Fruit fly (Drosophila melanogaster): ENCODE data around the gene btl.

btl gene

DNA sequence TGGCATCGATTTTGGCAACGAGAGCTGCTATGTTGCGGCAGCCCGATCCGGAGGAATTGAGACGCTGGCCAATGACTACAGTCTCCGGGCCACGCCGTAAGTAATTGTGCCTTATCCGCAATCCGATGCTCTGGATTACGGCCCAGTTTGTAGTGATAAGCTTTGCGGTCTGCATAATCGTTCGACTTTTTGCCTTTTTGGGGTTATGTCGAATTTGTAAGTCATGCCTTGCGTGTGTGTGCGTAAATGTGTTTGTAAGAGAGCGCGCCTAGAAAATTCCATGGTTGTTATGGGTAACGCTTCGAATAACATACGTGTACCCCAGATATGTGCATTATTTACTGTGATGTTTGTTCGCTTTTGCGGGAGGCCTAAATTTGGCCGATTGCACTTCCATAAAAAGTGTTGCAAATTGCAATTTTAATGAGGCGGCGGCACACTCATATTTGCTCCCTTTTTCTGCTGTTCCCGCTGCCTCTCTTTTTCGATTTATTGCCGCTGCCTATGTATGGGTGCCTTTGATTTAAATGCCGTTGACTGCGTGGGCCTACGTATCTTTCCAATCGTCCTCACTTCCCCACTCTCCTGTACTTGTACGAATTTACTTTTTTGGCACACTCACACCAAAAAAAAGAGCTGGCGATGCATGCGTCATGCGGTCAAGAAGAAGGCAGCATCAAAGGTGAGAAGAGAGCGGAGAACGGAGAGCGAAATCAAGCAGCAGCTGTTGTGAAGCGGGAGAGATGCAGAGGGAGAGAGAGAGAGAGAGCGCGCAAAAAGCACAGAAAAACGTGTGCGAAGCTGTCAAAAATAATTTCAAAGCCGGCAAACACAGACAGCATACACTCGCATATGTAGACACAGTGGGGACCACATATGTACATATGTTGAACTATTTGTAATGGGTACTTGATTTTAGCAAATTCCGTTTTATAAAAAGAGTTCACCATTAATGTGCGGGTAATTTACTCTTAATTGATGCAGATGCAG, 37.6 kb upstream of the btl start (continued):
- peak; percentile 16 for TF ChIP-seq CG12219 (GFP tag; optimal IDR thresholded peaks at IDR 0.05)
- TF ChIP-seq CG30431 (GFP tag; optimal IDR thresholded peaks at IDR 0.05) = no peak
- TF ChIP-seq Dfd (GFP tag; optimal IDR thresholded peaks at IDR 0.05) = no peak
- no peak for TF ChIP-seq Sry-β (GFP tag; optimal IDR thresholded peaks at IDR 0.05)
- no peak for TF ChIP-seq CG14441 (GFP tag; IDR thresholded peaks at IDR 0.05)

DNA sequence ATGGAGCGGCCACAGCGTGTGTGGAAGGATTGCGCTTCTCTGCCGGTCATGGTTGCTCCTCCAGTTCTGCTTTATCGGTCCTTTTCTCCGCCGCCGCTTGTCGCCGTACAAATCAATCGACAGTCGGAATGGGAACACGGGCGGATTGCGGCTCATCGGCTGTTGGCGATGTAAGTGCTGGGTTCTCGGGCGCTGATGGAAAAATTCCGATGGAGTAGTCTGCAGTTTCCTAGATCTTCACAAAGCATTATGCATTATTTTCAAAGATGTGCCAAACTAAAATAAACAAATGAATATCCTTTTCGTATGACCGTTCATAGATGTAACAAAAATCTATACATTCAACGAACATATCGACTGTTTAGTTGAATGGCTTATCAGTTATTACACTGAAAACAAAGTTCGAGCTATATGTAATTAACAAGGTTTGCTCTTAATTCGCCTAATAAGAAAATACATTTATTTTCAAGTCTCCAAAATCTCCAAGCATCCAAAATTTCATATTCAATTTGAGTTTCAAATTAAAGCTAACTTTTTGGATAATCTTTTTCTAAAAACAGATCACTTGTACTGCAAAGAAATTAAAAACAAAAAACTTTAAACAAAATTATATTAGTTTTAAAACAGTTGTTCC, 25.8 kb upstream of the btl start, which contains the start of gene Neurl4:
Neurl4 (minus strand) TSS at position 273 of the 634 bp plus-strand sequence.
- TF ChIP-seq Hmr (GFP tag; optimal IDR thresholded peaks at IDR 0.05) = no peak
- TF ChIP-seq CG1647 (GFP tag; optimal IDR thresholded peaks at IDR 0.05) = no peak
- no peak for TF ChIP-seq caup (GFP tag; optimal IDR thresholded peaks at IDR 0.05; ENCODE audit: severe bottlenecking)
- no peak for TF ChIP-seq CG32772 (GFP tag; IDR thresholded peaks at IDR 0.05)
- no peak for TF ChIP-seq CG16813 (GFP tag; IDR thresholded peaks at IDR 0.05; ENCODE audit: partially characterized antibody)
- no peak for TF ChIP-seq PHDP (tag; optimal IDR thresholded peaks at IDR 0.05)
- peak; percentile 73 for TF ChIP-seq CG15696 (tag; optimal IDR thresholded peaks at IDR 0.05)
- no peak for TF ChIP-seq klu (GFP tag; IDR thresholded peaks at IDR 0.05)
- peak; percentile 78 for TF ChIP-seq CG1233 (GFP tag; optimal IDR thresholded peaks at IDR 0.05)
- no peak for TF ChIP-seq gt (GFP tag; IDR thresholded peaks at IDR 0.05)
- TF ChIP-seq CG10147 (GFP tag; optimal IDR thresholded peaks at IDR 0.05) = no peak
- TF ChIP-seq Lim3 (GFP tag; IDR thresholded peaks at IDR 0.05) = no peak
- TF ChIP-seq trh (GFP tag; optimal IDR thresholded peaks at IDR 0.05) = peak; percentile 45
- no peak for TF ChIP-seq Jarid2 (GFP tag; optimal IDR thresholded peaks at IDR 0.05)
- TF ChIP-seq fd3F (GFP tag; optimal IDR thresholded peaks at IDR 0.05) = peak; percentile 66
- no peak for TF ChIP-seq CG1529 (GFP tag; optimal IDR thresholded peaks at IDR 0.05)
- TF ChIP-seq CG4707 (GFP tag; optimal IDR thresholded peaks at IDR 0.05) = no peak
- TF ChIP-seq tx (GFP tag; optimal IDR thresholded peaks at IDR 0.05) = peak; percentile 60
- TF ChIP-seq zf30C (GFP tag; optimal IDR thresholded peaks at IDR 0.05) = peak; percentile 95
- TF ChIP-seq CG6765 (GFP tag; optimal IDR thresholded peaks at IDR 0.05) = peak; percentile 67
- no peak; the same call in 1 of the 2 replicates for TF ChIP-seq Dref (GFP tag; IDR thresholded peaks at IDR 0.05)
- peak; percentile 80 for TF ChIP-seq CG12659 (GFP tag; optimal IDR thresholded peaks at IDR 0.05)
- no peak for TF ChIP-seq CG4404 (GFP tag; IDR thresholded peaks at IDR 0.05)
- no peak for TF ChIP-seq CG12071 (GFP tag; optimal IDR thresholded peaks at IDR 0.05)
- TF ChIP-seq Awh (GFP tag; IDR thresholded peaks at IDR 0.05) = peak; percentile 78
- no peak for TF ChIP-seq gsb (GFP tag; IDR thresholded peaks at IDR 0.05)
- peak; percentile 22 for TF ChIP-seq Mad (GFP tag; optimal IDR thresholded peaks at IDR 0.05)
- no peak for TF ChIP-seq Asciz (GFP tag; optimal IDR thresholded peaks at IDR 0.05)
- no peak for TF ChIP-seq btn (GFP tag; optimal IDR thresholded peaks at IDR 0.05)
- TF ChIP-seq CTCF (GFP tag; optimal IDR thresholded peaks at IDR 0.05) = no peak
- TF ChIP-seq wdn (GFP tag; IDR thresholded peaks at IDR 0.05) = peak; percentile 25; the same call in 1 of the 2 replicates
- no peak for TF ChIP-seq CG13296 (GFP tag; optimal IDR thresholded peaks at IDR 0.05)
- TF ChIP-seq CG18599 (GFP tag; optimal IDR thresholded peaks at IDR 0.05) = no peak
- no peak for TF ChIP-seq Bgb (GFP tag; IDR thresholded peaks at IDR 0.05; ENCODE audit: partially characterized antibody)
- TF ChIP-seq CG2875 (GFP tag; optimal IDR thresholded peaks at IDR 0.05) = no peak
- peak; percentile 82 for TF ChIP-seq mam (GFP tag; optimal IDR thresholded peaks at IDR 0.05)
- no peak for TF ChIP-seq CG4328 (GFP tag; optimal IDR thresholded peaks at IDR 0.05)
- TF ChIP-seq CG8388 (GFP tag; optimal IDR thresholded peaks at IDR 0.05) = no peak
- no peak for TF ChIP-seq CG11723 (GFP tag; optimal IDR thresholded peaks at IDR 0.05)
- no peak for TF ChIP-seq CG31388 (GFP tag; optimal IDR thresholded peaks at IDR 0.05)
- TF ChIP-seq CG11398 (GFP tag; optimal IDR thresholded peaks at IDR 0.05) = peak; percentile 61
- peak; percentile 51 for TF ChIP-seq CG9876 (GFP tag; optimal IDR thresholded peaks at IDR 0.05)
